Worm (Caenorhabditis elegans): ENCODE results near the gene C26B2.8.

DNA sequence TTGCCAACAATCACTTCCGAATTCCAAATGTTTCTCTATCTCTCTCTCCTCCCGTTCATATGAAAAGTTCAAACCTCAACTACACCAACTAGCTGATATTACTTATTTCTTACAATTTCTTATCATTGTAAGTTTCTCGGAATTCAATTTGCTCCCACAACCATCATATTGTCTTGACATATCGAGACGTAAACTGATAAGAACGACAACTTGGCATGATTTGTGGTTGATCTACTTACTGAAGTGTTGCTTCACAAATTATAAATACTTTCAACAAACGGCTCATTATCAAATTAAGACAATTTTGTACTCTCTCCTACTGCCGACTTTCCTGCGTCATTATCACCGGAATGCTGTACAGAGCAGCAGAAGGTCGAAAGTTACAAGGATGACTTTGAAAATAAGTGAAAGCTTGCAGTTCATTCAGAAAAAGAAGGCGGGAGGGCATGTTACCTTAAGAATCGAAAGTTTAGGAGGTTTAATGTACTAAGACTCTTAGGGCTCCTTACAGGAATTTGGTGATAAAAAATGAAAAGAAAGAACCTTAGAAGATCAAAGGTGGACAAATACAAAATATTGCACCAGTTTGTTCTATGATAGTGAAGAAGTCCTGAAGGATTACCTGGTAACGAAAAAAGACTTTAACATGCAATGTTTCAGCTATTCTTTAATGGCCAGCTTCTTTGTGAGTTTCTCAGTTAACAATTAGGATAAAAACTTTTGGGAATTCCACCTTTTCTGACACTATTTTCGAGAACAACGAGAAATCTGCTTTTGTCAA is 18.4 kb downstream of the C26B2.8 start:
- no peak for TF ChIP-seq D1046.2 (GFP tag; IDR thresholded peaks at IDR 0.05)
- no peak for TF ChIP-seq R02D3.7 (tag; optimal IDR thresholded peaks at IDR 0.05)
- TF ChIP-seq ceh-32 (tag; optimal IDR thresholded peaks at IDR 0.05; ENCODE audit: poor library complexity) = no peak

Data from whole organism, L4 larva.